Fruit fly (Drosophila melanogaster): ENCODE data around the gene CG1578.

- TF ChIP-seq CG8478 (optimal IDR thresholded peaks at IDR 0.05) (no peak), CTCF (optimal IDR thresholded peaks at IDR 0.05) (no peak)
Observed at dm6 chrX:11857522-11858438, 41.4 kb upstream of the CG1578 start.
